Worm (Caenorhabditis elegans) whole organism, L1 larva: ENCODE results near the gene cku-70.

Experiments
- C04F5.9 ChIP-seq: sonication (generic microtip); optimal IDR thresholded peaks from 2 replicates; lab custom pipeline; 2016; ENCODE audit warnings: missing genetic modification characterization, missing compliant biosample characterization
- aha-1 ChIP-seq: fragments of 150-350 bp; optimal IDR thresholded peaks from 2 replicates; lab custom pipeline; 2014; ENCODE audit warnings: missing biosample characterization, missing genetic modification characterization
- ama-1 ChIP-seq: fragments of 150-350 bp; optimal IDR thresholded peaks from 2 replicates; lab custom pipeline; 2014
- ceh-82 ChIP-seq, 3 experiments: fragments of 150-350 bp in 1 of 3; sonication (generic microtip) in 2 of 3; optimal IDR thresholded peaks; 2 replicates each; lab custom pipeline; 2014 to 2017; ENCODE audit warnings: missing biosample characterization in 3 of 3, missing genetic modification characterization in 3 of 3
- ceh-88 ChIP-seq: fragments of 200-800 bp; sonication (Bioruptor generic); IDR thresholded peaks from 2 replicates; pipeline ENCODE4 v1.3.6; 2022; ENCODE audit warnings: missing genetic modification characterization, missing compliant biosample characterization
- ces-1 ChIP-seq: fragments of 150-350 bp; optimal IDR thresholded peaks from 2 replicates; lab custom pipeline; 2014; ENCODE audit warnings: missing biosample characterization, missing genetic modification reagents, missing genetic modification characterization
- dpl-1 ChIP-seq, 3 experiments: fragments of 150-350 bp in 2 of 3; sonication (generic microtip) in 1 of 3; optimal IDR thresholded peaks; 2 replicates each; lab custom pipeline; 2014 to 2017; ENCODE audit warnings: missing biosample characterization in 3 of 3, missing genetic modification characterization in 3 of 3, missing genetic modification reagents in 3 of 3
- efl-1 ChIP-seq, 4 experiments: fragments of 150-350 bp; optimal IDR thresholded peaks in 3 of 4; peaks in 1 of 4; 1 replicate in 1 of 4; 2 replicates in 3 of 4; lab custom pipeline; 2014; ENCODE audit warnings: missing biosample characterization in 2 of 4, missing genetic modification characterization in 2 of 4, missing genetic modification reagents in 2 of 4
- efl-3 ChIP-seq: fragments of 200-800 bp; sonication (Bioruptor generic); optimal IDR thresholded peaks from 2 replicates; lab custom pipeline; 2018; ENCODE audit warnings: mild to moderate bottlenecking, missing genetic modification characterization, missing compliant biosample characterization
- egl-13 ChIP-seq: sonication (generic microtip); optimal IDR thresholded peaks from 2 replicates; lab custom pipeline; 2016; ENCODE audit warnings: missing genotype, missing genetic modification reagents, missing genetic modification characterization, missing compliant biosample characterization
- egl-27 ChIP-seq, 2 experiments: fragments of 150-350 bp in 1 of 2; sonication (generic microtip); optimal IDR thresholded peaks; 3 replicates each; lab custom pipeline; 2017 to 2018; ENCODE audit warnings: missing biosample characterization in 2 of 2, missing genetic modification characterization in 2 of 2, missing genetic modification reagents in 2 of 2
- elt-2 ChIP-seq: sonication (generic microtip); optimal IDR thresholded peaks from 2 replicates; lab custom pipeline; 2016; ENCODE audit warnings: missing genetic modification characterization, mild to moderate bottlenecking, inconsistent platforms, missing compliant biosample characterization, missing genetic modification reagents
- elt-3 ChIP-seq, 6 experiments: fragments of 150-350 bp in 1 of 6; sonication (generic microtip); optimal IDR thresholded peaks; 2 replicates each; lab custom pipeline; 2017 to 2018; ENCODE audit warnings: missing biosample characterization in 6 of 6, missing genetic modification characterization in 6 of 6, inconsistent platforms in 1 of 6
- fkh-4 ChIP-seq: sonication (generic microtip); optimal IDR thresholded peaks from 2 replicates; lab custom pipeline; 2016; ENCODE audit warnings: missing compliant biosample characterization, missing genetic modification characterization, borderline replicate concordance
- fkh-8 ChIP-seq: sonication (generic microtip); optimal IDR thresholded peaks from 2 replicates; lab custom pipeline; 2016; ENCODE audit warnings: mild to moderate bottlenecking, missing genetic modification characterization, missing compliant biosample characterization
- fos-1 ChIP-seq: fragments of 150-350 bp; optimal IDR thresholded peaks from 2 replicates; lab custom pipeline; 2014; ENCODE audit warnings: missing biosample characterization, missing genetic modification characterization
- hlh-17 ChIP-seq: fragments of 200-800 bp; sonication (Bioruptor generic); optimal IDR thresholded peaks from 2 replicates; lab custom pipeline; 2018; ENCODE audit warnings: missing genetic modification characterization, mild to moderate bottlenecking, missing compliant biosample characterization, moderate library complexity, borderline replicate concordance
- hlh-4 ChIP-seq: sonication (generic microtip); optimal IDR thresholded peaks from 2 replicates; lab custom pipeline; 2016; ENCODE audit warnings: mild to moderate bottlenecking, missing genetic modification characterization, missing compliant biosample characterization
- hpl-2 ChIP-seq: fragments of 150-350 bp; optimal IDR thresholded peaks from 2 replicates; lab custom pipeline; 2014; ENCODE audit warnings: missing biosample characterization, missing genetic modification reagents, missing genetic modification characterization
- lin-13 ChIP-seq: fragments of 150-350 bp; optimal IDR thresholded peaks from 2 replicates; lab custom pipeline; 2014; ENCODE audit warnings: missing biosample characterization, missing genetic modification reagents, missing genetic modification characterization
- lin-14 ChIP-seq: fragments of 200-800 bp; sonication (Bioruptor generic); optimal IDR thresholded peaks from 2 replicates; lab custom pipeline; 2018; ENCODE audit warnings: mild to moderate bottlenecking, missing genetic modification characterization, moderate library complexity, missing compliant biosample characterization
- lin-35 ChIP-seq, 2 experiments: fragments of 150-350 bp; optimal IDR thresholded peaks; 2 replicates each; lab custom pipeline; 2014; ENCODE audit warnings: missing biosample characterization in 2 of 2, missing genetic modification characterization in 2 of 2, missing genetic modification reagents in 2 of 2
- mab-9 ChIP-seq: fragments of 200-800 bp; sonication (Bioruptor generic); IDR thresholded peaks from 2 replicates; pipeline ENCODE4 v1.3.6; 2022; ENCODE audit warnings: missing genetic modification reagents, missing genetic modification characterization, missing compliant biosample characterization
- mdl-1 ChIP-seq, 2 experiments: fragments of 150-350 bp; optimal IDR thresholded peaks; 2 replicates each; lab custom pipeline; 2014 to 2017; ENCODE audit warnings: missing biosample characterization in 2 of 2, missing genetic modification characterization in 2 of 2, inconsistent platforms in 1 of 2
- mep-1 ChIP-seq: fragments of 150-350 bp; optimal IDR thresholded peaks from 2 replicates; lab custom pipeline; 2014; ENCODE audit warnings: missing biosample characterization, missing genetic modification characterization
- nhr-11 ChIP-seq: fragments of 150-350 bp; optimal IDR thresholded peaks from 2 replicates; lab custom pipeline; 2014; ENCODE audit warnings: missing biosample characterization, missing genetic modification characterization
- nhr-12 ChIP-seq: sonication (generic microtip); optimal IDR thresholded peaks from 2 replicates; lab custom pipeline; 2017; ENCODE audit warnings: missing biosample characterization, missing genetic modification characterization
- nhr-19 ChIP-seq: fragments of 200-800 bp; sonication (Bioruptor generic); conservative IDR thresholded peaks from 2 replicates; pipeline ENCODE4 v1.3.6; 2022; ENCODE audit warnings: missing genetic modification characterization, missing compliant biosample characterization
- nhr-237 ChIP-seq: fragments of 150-350 bp; optimal IDR thresholded peaks from 2 replicates; lab custom pipeline; 2014; ENCODE audit warnings: missing biosample characterization, missing genetic modification characterization
- nhr-71 ChIP-seq: sonication (generic microtip); optimal IDR thresholded peaks from 2 replicates; lab custom pipeline; 2016; ENCODE audit warnings: mild to moderate bottlenecking, missing genetic modification characterization, moderate library complexity, missing compliant biosample characterization
- nhr-76 ChIP-seq: sonication (generic microtip); optimal IDR thresholded peaks from 2 replicates; lab custom pipeline; 2017; ENCODE audit warnings: missing biosample characterization, missing genetic modification characterization
- nhr-77 ChIP-seq: fragments of 150-350 bp; optimal IDR thresholded peaks from 2 replicates; lab custom pipeline; 2014; ENCODE audit warnings: missing biosample characterization, missing genetic modification characterization
- nhr-84 ChIP-seq: sonication (generic microtip); optimal IDR thresholded peaks from 2 replicates; lab custom pipeline; 2017; ENCODE audit warnings: missing biosample characterization, missing genetic modification characterization
- nhr-85 ChIP-seq: sonication (generic microtip); peaks from one replicate; lab custom pipeline; 2016; ENCODE audit warnings: missing genetic modification characterization, inconsistent platforms, missing compliant biosample characterization
- pag-3 ChIP-seq: sonication (generic microtip); optimal IDR thresholded peaks from 2 replicates; lab custom pipeline; 2017; ENCODE audit warnings: missing genetic modification characterization, mild to moderate bottlenecking, missing compliant biosample characterization, antibody characterized with exemption, borderline replicate concordance; ENCODE audit not compliant: insufficient read depth
- pax-3 ChIP-seq: fragments of 200-800 bp; sonication (Bioruptor generic); optimal IDR thresholded peaks from 2 replicates; lab custom pipeline; 2018; ENCODE audit warnings: mild to moderate bottlenecking, missing genetic modification characterization, moderate library complexity, missing compliant biosample characterization
- snpc-4 ChIP-seq: fragments of 150-350 bp; optimal IDR thresholded peaks from 2 replicates; lab custom pipeline; 2014; ENCODE audit warnings: missing biosample characterization, missing genetic modification characterization
- snu-23 ChIP-seq: sonication (generic microtip); optimal IDR thresholded peaks from 2 replicates; lab custom pipeline; 2016; ENCODE audit warnings: missing genetic modification characterization, missing compliant biosample characterization
- sup-37 ChIP-seq: fragments of 200-800 bp; sonication (Bioruptor generic); optimal IDR thresholded peaks from 2 replicates; lab custom pipeline; 2018; ENCODE audit warnings: mild to moderate bottlenecking, missing genetic modification characterization, missing compliant biosample characterization
- swsn-7 ChIP-seq: sonication (generic microtip); optimal IDR thresholded peaks from 2 replicates; lab custom pipeline; 2016; ENCODE audit warnings: missing genetic modification characterization, missing compliant biosample characterization
- tbx-2 ChIP-seq: sonication (generic microtip); optimal IDR thresholded peaks from 2 replicates; lab custom pipeline; 2016; ENCODE audit warnings: missing genetic modification characterization, missing compliant biosample characterization
- unc-130 ChIP-seq: fragments of 150-350 bp; optimal IDR thresholded peaks from 2 replicates; lab custom pipeline; 2017; ENCODE audit warnings: missing biosample characterization, missing genetic modification characterization, inconsistent platforms
- unc-30 ChIP-seq: sonication (generic microtip); optimal IDR thresholded peaks from 2 replicates; lab custom pipeline; 2017; ENCODE audit warnings: missing biosample characterization, missing genetic modification characterization
- unc-98 ChIP-seq: fragments of 200-800 bp; sonication (Bioruptor generic); IDR thresholded peaks from 2 replicates; pipeline ENCODE4 v1.3.6; 2022; ENCODE audit warnings: missing genetic modification characterization, missing compliant biosample characterization
- vab-15 ChIP-seq: sonication (generic microtip); optimal IDR thresholded peaks from 2 replicates; lab custom pipeline; 2017; ENCODE audit warnings: missing genotype, mild to moderate bottlenecking, missing genetic modification characterization, missing compliant biosample characterization
- xbp-1 ChIP-seq: sonication (generic microtip); optimal IDR thresholded peaks from 2 replicates; lab custom pipeline; 2016; ENCODE audit warnings: missing genetic modification characterization, missing compliant biosample characterization
- zag-1 ChIP-seq: fragments of 150-350 bp; optimal IDR thresholded peaks from 2 replicates; lab custom pipeline; 2014; ENCODE audit warnings: missing biosample characterization, missing genetic modification characterization
- zip-4 ChIP-seq: fragments of 200-800 bp; sonication (Bioruptor generic); optimal IDR thresholded peaks from 2 replicates; lab custom pipeline; 2018; ENCODE audit warnings: mild to moderate bottlenecking, missing genetic modification characterization, moderate library complexity, missing compliant biosample characterization
- ztf-11 ChIP-seq, 2 experiments: sonication (generic microtip); optimal IDR thresholded peaks; 2 replicates each; lab custom pipeline; 2016 to 2017; ENCODE audit warnings: missing genetic modification characterization in 2 of 2, missing biosample characterization in 1 of 2, missing compliant biosample characterization in 1 of 2

cku-70 gene

ce11 chrIII:11110756-11111155, 43.9 kb upstream of the cku-70 start (continued):
- peak; percentile 34 for TF ChIP-seq sup-37 (GFP tag; lab: Kevin White, UChicago)
- TF ChIP-seq snu-23 (GFP tag; lab: Kevin White, UChicago), result peak; percentile 86
- TF ChIP-seq mep-1 (tag; lab: Kevin White, UChicago), result peak; percentile 72
- peak; percentile 82 for TF ChIP-seq vab-15
- TF ChIP-seq nhr-11 (tag; lab: Kevin White, UChicago), result peak; percentile 38
- TF ChIP-seq hpl-2 (GFP tag; lab: Kevin White, UChicago), result no peak
- no peak for TF ChIP-seq unc-30 (tag; lab: Kevin White, UChicago)
- peak; percentile 64 to 81 (median 75) for TF ChIP-seq dpl-1 (GFP tag; optimal IDR thresholded peaks at IDR 0.05; lab: Kevin White, UChicago)
- TF ChIP-seq efl-3 (GFP tag; lab: Kevin White, UChicago), result peak; percentile 65
- TF ChIP-seq hlh-17 (GFP tag; lab: Kevin White, UChicago), result no peak
- peak in 1 of 2 experiments; percentile 20 for TF ChIP-seq mdl-1 (tag; optimal IDR thresholded peaks at IDR 0.05; lab: Kevin White, UChicago)
- peak; percentile 72 for TF ChIP-seq pax-3 (tag; lab: Kevin White, UChicago)
- peak; percentile 84 for TF ChIP-seq tbx-2 (tag; lab: Kevin White, UChicago)
- no peak for TF ChIP-seq nhr-237 (tag; lab: Kevin White, UChicago)
- no peak for TF ChIP-seq nhr-12 (tag; lab: Kevin White, UChicago)
- peak; percentile 70 for TF ChIP-seq nhr-85 (tag; lab: Kevin White, UChicago)
- TF ChIP-seq lin-13, result peak; percentile 8
- peak; percentile 75 for TF ChIP-seq xbp-1
- TF ChIP-seq elt-2 (tag; lab: Kevin White, UChicago), result peak; percentile 57
- no peak for TF ChIP-seq unc-130
- peak; percentile 46 for TF ChIP-seq zip-4
- TF ChIP-seq aha-1, result no peak
- TF ChIP-seq C04F5.9 (tag; lab: Kevin White, UChicago), result peak; percentile 69
- TF ChIP-seq ama-1 (lab: Kevin White, UChicago), result no peak
- TF ChIP-seq nhr-71 (tag; lab: Kevin White, UChicago), result peak; percentile 88
- peak; percentile 66 to 83 for TF ChIP-seq lin-35 (GFP tag; optimal IDR thresholded peaks at IDR 0.05; lab: Kevin White, UChicago)
- no peak for TF ChIP-seq lin-14 (GFP tag; lab: Kevin White, UChicago)
- TF ChIP-seq pag-3 (tag; lab: Kevin White, UChicago), result no peak
- TF ChIP-seq nhr-77, result peak; percentile 44
- TF ChIP-seq unc-98 (GFP tag; lab: Robert Waterston, UW), result peak; percentile 79
- TF ChIP-seq ces-1 (GFP tag; lab: Kevin White, UChicago), result no peak
- TF ChIP-seq nhr-84 (tag; lab: Kevin White, UChicago), result no peak
- peak; percentile 72 for TF ChIP-seq fkh-8
- no peak for TF ChIP-seq egl-27 (tag; optimal IDR thresholded peaks at IDR 0.05; lab: Kevin White, UChicago)
- peak; percentile 50 to 89 (median 83) for TF ChIP-seq ceh-82 (tag; optimal IDR thresholded peaks at IDR 0.05; lab: Kevin White, UChicago)
- TF ChIP-seq ceh-88 (GFP tag; lab: Robert Waterston, UW), result 0 out of 2 replicates have a peak, but pooled peaks have one; percentile 17
- TF ChIP-seq snpc-4, result peak; percentile 74
- TF ChIP-seq fkh-4 (tag; lab: Kevin White, UChicago), result peak; percentile 57
- peak in 1 of 2 experiments; percentile 67 for TF ChIP-seq ztf-11 (tag; optimal IDR thresholded peaks at IDR 0.05; lab: Kevin White, UChicago)
- TF ChIP-seq hlh-4 (tag; lab: Kevin White, UChicago), result no peak

ce11 chrIII:11112718-11113117, 41.9 kb upstream of the cku-70 start:
- peak; percentile 46 for TF ChIP-seq zip-4
- peak; percentile 5 for TF ChIP-seq nhr-77
- no peak for TF ChIP-seq nhr-76 (tag; lab: Kevin White, UChicago)
- TF ChIP-seq nhr-19, result peak; percentile 75
- peak; percentile 10 to 29 (median 14) for TF ChIP-seq ceh-82 (tag; optimal IDR thresholded peaks at IDR 0.05; lab: Kevin White, UChicago)
- no peak for TF ChIP-seq elt-3 (tag; optimal IDR thresholded peaks at IDR 0.05; lab: Kevin White, UChicago)
- TF ChIP-seq efl-1 (optimal IDR thresholded peaks at IDR 0.05; lab: Kevin White, UChicago), result peak; percentile 32 to 74
- peak; percentile 66 to 95 for TF ChIP-seq efl-1 (GFP tag; optimal IDR thresholded peaks at IDR 0.05 in 1 of 2; lab: Kevin White, UChicago)
- TF ChIP-seq nhr-11 (tag; lab: Kevin White, UChicago), result no peak
- TF ChIP-seq fkh-4 (tag; lab: Kevin White, UChicago), result peak; percentile 33
- TF ChIP-seq unc-98 (GFP tag; lab: Robert Waterston, UW), result peak; percentile 46; the same call in 1 of the 2 replicates
- no peak for TF ChIP-seq lin-13
- no peak for TF ChIP-seq fos-1 (tag; lab: Kevin White, UChicago)
- no peak for TF ChIP-seq mdl-1 (tag; optimal IDR thresholded peaks at IDR 0.05; lab: Kevin White, UChicago)
- TF ChIP-seq snpc-4, result no peak
- TF ChIP-seq swsn-7 (tag; lab: Kevin White, UChicago), result peak; percentile 63
- TF ChIP-seq egl-13 (tag; lab: Kevin White, UChicago), result peak; percentile 59
- TF ChIP-seq zag-1 (tag; lab: Kevin White, UChicago), result no peak
- peak; percentile 64 for TF ChIP-seq mab-9 (GFP tag; lab: Robert Waterston, UW)
- TF ChIP-seq mep-1 (tag; lab: Kevin White, UChicago), result peak; percentile 38
- TF ChIP-seq pag-3 (tag; lab: Kevin White, UChicago), result no peak
- peak; percentile 77 for TF ChIP-seq nhr-71 (tag; lab: Kevin White, UChicago)
